Fruit fly (Drosophila melanogaster) whole organism, embryonic: ENCODE results near the gene CCDC151.

Source experiments
- CG2202 ChIP-seq: fragments of 200-800 bp; sonication (Bioruptor generic); optimal IDR thresholded peaks from 2 replicates; lab custom pipeline; 2018; ENCODE audit warnings: missing biosample characterization, mild to moderate bottlenecking, missing genetic modification characterization
- CG3281 ChIP-seq: fragments of 200-800 bp; sonication (Bioruptor generic); optimal IDR thresholded peaks from 3 replicates; lab custom pipeline; 2017; ENCODE audit warnings: missing biosample characterization, mild to moderate bottlenecking, missing genetic modification characterization
- CG43689 ChIP-seq: fragments of 200-800 bp; sonication (Bioruptor generic); IDR thresholded peaks from 2 replicates; pipeline ENCODE4 v1.3.6; 2022; ENCODE audit warnings: missing biosample characterization, missing genetic modification characterization
- CG8478 ChIP-seq: fragments of >200 bp; optimal IDR thresholded peaks from 2 replicates; lab custom pipeline; 2018
- ac ChIP-seq: fragments of 200-800 bp; sonication (Bioruptor generic); optimal IDR thresholded peaks from 3 replicates; lab custom pipeline; 2017; ENCODE audit warnings: missing biosample characterization, mild to moderate bottlenecking, missing genetic modification characterization
- gsb-n ChIP-seq: fragments of 200-800 bp; sonication (Bioruptor generic); optimal IDR thresholded peaks from 3 replicates; lab custom pipeline; 2018; ENCODE audit warnings: missing biosample characterization, mild to moderate bottlenecking, missing genetic modification characterization
- schlank ChIP-seq: fragments of 200-800 bp; sonication (Bioruptor generic); optimal IDR thresholded peaks from 2 replicates; lab custom pipeline; 2018; ENCODE audit warnings: missing biosample characterization, mild to moderate bottlenecking, missing genetic modification characterization
- tna ChIP-seq: fragments of 200-800 bp; sonication (Bioruptor generic); IDR thresholded peaks from 2 replicates; pipeline ENCODE4 v1.3.6; 2022; ENCODE audit warnings: missing biosample characterization, missing genetic modification characterization; ENCODE audit not compliant: partially characterized antibody

DNA sequence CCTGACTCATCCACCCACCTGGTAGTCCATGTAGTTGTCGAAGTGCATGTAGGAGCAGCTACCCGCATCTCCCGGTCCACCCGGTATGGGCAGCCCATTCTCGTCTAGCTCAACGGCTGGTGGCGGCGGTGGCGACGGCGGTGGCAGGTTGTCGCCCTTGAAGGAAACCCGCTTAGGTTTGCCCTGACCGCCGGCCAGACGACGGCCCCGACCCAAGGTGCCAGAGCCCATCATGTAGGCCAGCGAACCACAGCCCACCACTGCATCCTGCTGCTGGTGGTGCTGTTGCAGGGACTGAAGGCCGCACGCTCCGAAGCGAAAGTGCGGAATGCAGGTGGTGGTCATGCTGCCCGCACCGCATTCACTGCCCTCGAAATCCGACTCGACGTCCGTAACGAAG lies 18.9 kb upstream of the CCDC151 start:
- TF ChIP-seq CG2202 (tag; lab: Kevin White, UChicago) (no peak), schlank (no peak), ac (GFP tag; lab: Kevin White, UChicago) (no peak), CG43689 (GFP tag; lab: Robert Waterston, UW) (no peak), tna (GFP tag; lab: Robert Waterston, UW) (no peak), CG8478 (lab: Kevin White, UChicago) (no peak), CG3281 (GFP tag; lab: Kevin White, UChicago) (no peak), gsb-n (no peak)
